Worm (Caenorhabditis elegans): Measurements from ENCODE around the gene srh-127.

DNA sequence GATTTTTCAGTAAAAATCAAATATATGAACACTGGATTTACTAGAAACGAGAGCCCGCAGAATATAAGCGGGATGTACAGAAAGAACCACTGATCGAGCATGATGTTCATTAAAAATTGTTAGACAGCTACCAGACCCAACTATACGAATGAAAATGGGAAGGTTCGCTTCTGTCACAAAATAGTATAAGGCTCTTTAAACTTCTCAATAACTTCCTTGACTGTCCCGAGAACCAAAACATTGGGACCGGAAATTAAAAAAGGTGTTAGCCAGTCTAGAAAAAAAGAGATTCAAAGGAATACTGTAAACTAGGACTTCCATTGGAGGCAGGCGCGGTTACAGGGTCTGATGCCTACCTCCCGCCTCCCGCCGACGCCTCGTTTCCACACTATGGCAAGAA lies 35.2 kb upstream of the srh-127 start, which contains the start of gene srj-55:
- TF ChIP-seq dao-5 (tag; optimal IDR thresholded peaks at IDR 0.05) = no peak
- no peak for TF ChIP-seq him-1 (tag; optimal IDR thresholded peaks at IDR 0.05)
- no peak for TF ChIP-seq W03F9.2 (tag; optimal IDR thresholded peaks at IDR 0.05)

All from whole organism, L4/young adult.